Fruit fly (Drosophila melanogaster) whole organism, embryonic: ENCODE data around the gene Tmep.

Experiments used
- Atf-2 ChIP-seq: fragments of 200-800 bp; sonication (Bioruptor generic); optimal IDR thresholded peaks from 2 replicates; lab custom pipeline; 2016; ENCODE audit warnings: missing biosample characterization, missing genetic modification characterization
- B-H2 ChIP-seq: fragments of 200-800 bp; sonication (Bioruptor generic); optimal IDR thresholded peaks from 2 replicates; lab custom pipeline; 2018; ENCODE audit warnings: missing biosample characterization, mild to moderate bottlenecking, missing genetic modification characterization
- CG11723 ChIP-seq: fragments of 200-800 bp; sonication (Bioruptor generic); optimal IDR thresholded peaks from 2 replicates; lab custom pipeline; 2017; ENCODE audit warnings: missing biosample characterization, mild to moderate bottlenecking, missing genetic modification characterization
- CG12236 ChIP-seq: fragments of 200-800 bp; sonication (Bioruptor generic); optimal IDR thresholded peaks from 2 replicates; lab custom pipeline; 2016; ENCODE audit warnings: missing biosample characterization, missing genetic modification characterization
- CG13775 ChIP-seq: fragments of 200-800 bp; sonication (Bioruptor generic); optimal IDR thresholded peaks from 3 replicates; lab custom pipeline; 2017; ENCODE audit warnings: missing biosample characterization, mild to moderate bottlenecking, missing genetic modification characterization
- CG14050 ChIP-seq: fragments of 200-800 bp; sonication (Bioruptor generic); IDR thresholded peaks from 3 replicates; pipeline ENCODE4 v1.3.6; 2022; ENCODE audit warnings: missing biosample characterization, missing genetic modification characterization
- CG15011 ChIP-seq: fragments of 200-800 bp; sonication (Bioruptor generic); optimal IDR thresholded peaks from 3 replicates; lab custom pipeline; 2018; ENCODE audit warnings: missing biosample characterization, mild to moderate bottlenecking, missing genetic modification characterization
- CG17186 ChIP-seq: fragments of 200-800 bp; sonication (Bioruptor generic); optimal IDR thresholded peaks from 3 replicates; lab custom pipeline; 2017; ENCODE audit warnings: missing biosample characterization, missing genetic modification reagents, missing genetic modification characterization
- CG1792 ChIP-seq: fragments of 200-800 bp; sonication (Bioruptor generic); optimal IDR thresholded peaks from 2 replicates; lab custom pipeline; 2016; ENCODE audit warnings: missing biosample characterization, missing genetic modification characterization
- CG2712 ChIP-seq: fragments of 200-800 bp; optimal IDR thresholded peaks from 3 replicates; lab custom pipeline; 2019; ENCODE audit warnings: missing biosample characterization, mild to moderate bottlenecking, missing genetic modification characterization, moderate library complexity
- CG30431 ChIP-seq: fragments of 200-800 bp; sonication (Bioruptor generic); optimal IDR thresholded peaks from 2 replicates; lab custom pipeline; 2017; ENCODE audit warnings: missing biosample characterization, missing genetic modification characterization
- CG34224 ChIP-seq: fragments of 200-800 bp; sonication (Bioruptor generic); IDR thresholded peaks from 3 replicates; pipeline ENCODE4 v1.3.6; 2022; ENCODE audit warnings: missing biosample characterization, missing genetic modification characterization; ENCODE audit not compliant: partially characterized antibody
- CG4404 ChIP-seq: fragments of 200-800 bp; sonication (Bioruptor generic); IDR thresholded peaks from 2 replicates; pipeline ENCODE4 v1.3.6; 2022; ENCODE audit warnings: missing biosample characterization, missing genetic modification characterization
- CG5245 ChIP-seq: fragments of 200-800 bp; sonication (Bioruptor generic); optimal IDR thresholded peaks from 3 replicates; lab custom pipeline; 2016; ENCODE audit warnings: missing biosample characterization, missing genetic modification characterization
- CG6791 ChIP-seq: fragments of 200-800 bp; sonication (Bioruptor generic); IDR thresholded peaks from 3 replicates; pipeline ENCODE4 v1.3.6; 2022; ENCODE audit warnings: missing biosample characterization, missing genetic modification characterization; ENCODE audit not compliant: partially characterized antibody
- CG7271 ChIP-seq: fragments of 200-800 bp; sonication (Bioruptor generic); optimal IDR thresholded peaks from 2 replicates; lab custom pipeline; 2018; ENCODE audit warnings: missing biosample characterization, mild to moderate bottlenecking, missing genetic modification characterization, moderate library complexity
- CTCF ChIP-seq: fragments of 200-800 bp; sonication (Bioruptor generic); optimal IDR thresholded peaks from 2 replicates; lab custom pipeline; 2017; ENCODE audit warnings: missing biosample characterization, mild to moderate bottlenecking, missing genetic modification characterization, moderate library complexity
- D19A ChIP-seq: fragments of 200-800 bp; optimal IDR thresholded peaks from 3 replicates; lab custom pipeline; 2019; ENCODE audit warnings: missing biosample characterization, mild to moderate bottlenecking, missing genetic modification characterization, moderate library complexity
- D19B ChIP-seq: fragments of 200-800 bp; sonication (Bioruptor generic); optimal IDR thresholded peaks from 2 replicates; lab custom pipeline; 2017; ENCODE audit warnings: missing biosample characterization, mild to moderate bottlenecking, missing genetic modification characterization
- HLH4C ChIP-seq: fragments of 200-800 bp; sonication (Bioruptor generic); IDR thresholded peaks from 3 replicates; pipeline ENCODE4 v1.3.6; 2022; ENCODE audit warnings: missing biosample characterization, missing genetic modification characterization; ENCODE audit not compliant: partially characterized antibody
- HmgD ChIP-seq: fragments of 200-800 bp; sonication (Bioruptor generic); optimal IDR thresholded peaks from 3 replicates; lab custom pipeline; 2016; ENCODE audit warnings: missing biosample characterization, missing genetic modification characterization
- HmgZ ChIP-seq: fragments of 200-800 bp; sonication (Bioruptor generic); optimal IDR thresholded peaks from 2 replicates; lab custom pipeline; 2018; ENCODE audit warnings: missing biosample characterization, mild to moderate bottlenecking, missing genetic modification characterization
- Max ChIP-seq: fragments of 200-800 bp; sonication (Bioruptor generic); optimal IDR thresholded peaks from 2 replicates; lab custom pipeline; 2016; ENCODE audit warnings: missing biosample characterization, mild to moderate bottlenecking, missing genetic modification characterization
- Meics ChIP-seq: fragments of 200-800 bp; sonication (Bioruptor generic); optimal IDR thresholded peaks from 2 replicates; lab custom pipeline; 2017; ENCODE audit warnings: missing biosample characterization, mild to moderate bottlenecking, missing genetic modification characterization
- NfI ChIP-seq: fragments of 200-800 bp; sonication (Bioruptor generic); optimal IDR thresholded peaks from 3 replicates; lab custom pipeline; 2018; ENCODE audit warnings: missing biosample characterization, mild to moderate bottlenecking, missing genetic modification characterization, moderate library complexity
- Optix ChIP-seq: fragments of 200-800 bp; sonication (Bioruptor generic); IDR thresholded peaks from 3 replicates; pipeline ENCODE4 v1.3.6; 2022; ENCODE audit warnings: missing biosample characterization, missing genetic modification characterization
- Rfx ChIP-seq: fragments of 200-800 bp; sonication (Bioruptor generic); IDR thresholded peaks from 2 replicates; pipeline ENCODE4 v1.3.6; 2022; ENCODE audit warnings: missing biosample characterization, missing genetic modification characterization
- Spps ChIP-seq: fragments of 200-800 bp; sonication (Bioruptor generic); optimal IDR thresholded peaks from 2 replicates; lab custom pipeline; 2018; ENCODE audit warnings: missing biosample characterization, mild to moderate bottlenecking, missing genetic modification characterization
- Taf1 ChIP-seq: fragments of 200-800 bp; sonication (Bioruptor generic); IDR thresholded peaks from 2 replicates; pipeline ENCODE4 v1.3.6; 2022; ENCODE audit warnings: missing biosample characterization, missing genetic modification characterization
- bsh ChIP-seq, 2 experiments: fragments of 200-800 bp; sonication (Bioruptor generic); optimal IDR thresholded peaks; 2 replicates each; lab custom pipeline; 2017 to 2018; ENCODE audit warnings: mild to moderate bottlenecking in 2 of 2, missing biosample characterization in 2 of 2, missing genetic modification characterization in 2 of 2, moderate library complexity in 1 of 2
- caup ChIP-seq: fragments of 200-800 bp; sonication (Bioruptor generic); optimal IDR thresholded peaks from 3 replicates; lab custom pipeline; 2017; ENCODE audit warnings: missing biosample characterization, mild to moderate bottlenecking, missing genetic modification characterization, moderate library complexity; ENCODE audit not compliant: severe bottlenecking
- cwo ChIP-seq: fragments of 200-800 bp; sonication (Bioruptor generic); optimal IDR thresholded peaks from 3 replicates; lab custom pipeline; 2017; ENCODE audit warnings: missing biosample characterization, missing genetic modification characterization, mild to moderate bottlenecking, moderate library complexity, missing genetic modification reagents
- dan ChIP-seq: fragments of 200-800 bp; sonication (Bioruptor generic); IDR thresholded peaks from 2 replicates; pipeline ENCODE4 v1.3.6; 2022; ENCODE audit warnings: missing biosample characterization, missing genetic modification characterization
- dm ChIP-seq: fragments of 200-800 bp; sonication (Bioruptor generic); optimal IDR thresholded peaks from 3 replicates; lab custom pipeline; 2016; ENCODE audit warnings: missing biosample characterization, missing genetic modification characterization
- fu2 ChIP-seq: fragments of 200-800 bp; sonication (Bioruptor generic); optimal IDR thresholded peaks from 2 replicates; lab custom pipeline; 2016; ENCODE audit warnings: missing biosample characterization, missing genetic modification characterization
- grau ChIP-seq: fragments of 200-800 bp; optimal IDR thresholded peaks from 3 replicates; lab custom pipeline; 2019; ENCODE audit warnings: missing biosample characterization, mild to moderate bottlenecking, missing genetic modification characterization, moderate library complexity
- ken ChIP-seq: fragments of 200-800 bp; sonication (Bioruptor generic); IDR thresholded peaks from 3 replicates; pipeline ENCODE4 v1.3.6; 2022; ENCODE audit warnings: missing biosample characterization, missing genetic modification characterization
- odd ChIP-seq: fragments of 200-800 bp; sonication (Bioruptor generic); optimal IDR thresholded peaks from 2 replicates; lab custom pipeline; 2017; ENCODE audit warnings: missing biosample characterization, mild to moderate bottlenecking, missing genetic modification characterization
- org-1 ChIP-seq: fragments of 200-800 bp; sonication (Bioruptor generic); optimal IDR thresholded peaks from 2 replicates; lab custom pipeline; 2017; ENCODE audit warnings: missing biosample characterization, missing genetic modification characterization
- pan ChIP-seq, 4 experiments: fragments of >200 bp in 3 of 4; fragments of 200-800 bp in 1 of 4; sonication (Bioruptor generic) in 1 of 4; optimal IDR thresholded peaks in 3 of 4; IDR thresholded peaks in 1 of 4; 2 replicates each; pipeline versions ENCODE4 v1.3.6 to Lab custom; 2017 to 2022; ENCODE audit warnings: missing biosample characterization in 2 of 4, missing genetic modification characterization in 2 of 4, mixed read lengths in 1 of 4
- pita ChIP-seq: fragments of 200-800 bp; sonication (Bioruptor generic); optimal IDR thresholded peaks from 2 replicates; lab custom pipeline; 2017; ENCODE audit warnings: missing biosample characterization, mild to moderate bottlenecking, missing genetic modification characterization
- pros ChIP-seq: fragments of 200-800 bp; sonication (Bioruptor generic); optimal IDR thresholded peaks from 3 replicates; lab custom pipeline; 2019; ENCODE audit warnings: missing biosample characterization, mild to moderate bottlenecking, missing genetic modification characterization, moderate library complexity
- rib ChIP-seq: fragments of 200-800 bp; sonication (Bioruptor generic); IDR thresholded peaks from 2 replicates; pipeline ENCODE4 v1.3.6; 2022; ENCODE audit warnings: missing biosample characterization, missing genetic modification characterization
- seq ChIP-seq: fragments of 200-800 bp; sonication (Bioruptor generic); IDR thresholded peaks from 2 replicates; pipeline ENCODE4 v1.3.6; 2022; ENCODE audit warnings: missing biosample characterization, missing genetic modification characterization
- ssp ChIP-seq: fragments of 200-800 bp; sonication (Bioruptor generic); IDR thresholded peaks from 2 replicates; pipeline ENCODE4 v1.3.6; 2022; ENCODE audit warnings: missing biosample characterization, missing genetic modification characterization
- sug ChIP-seq: fragments of 200-800 bp; optimal IDR thresholded peaks from 2 replicates; lab custom pipeline; 2019; ENCODE audit warnings: missing biosample characterization, mild to moderate bottlenecking, missing genetic modification characterization, moderate library complexity
- tin ChIP-seq: fragments of 200-800 bp; sonication (Bioruptor generic); optimal IDR thresholded peaks from 3 replicates; lab custom pipeline; 2016; ENCODE audit warnings: missing biosample characterization, missing genetic modification characterization
- vfl ChIP-seq: fragments of 200-800 bp; sonication (Bioruptor generic); optimal IDR thresholded peaks from 2 replicates; lab custom pipeline; 2016; ENCODE audit warnings: missing biosample characterization, missing genetic modification characterization
- vvl ChIP-seq: fragments of 200-800 bp; sonication (Bioruptor generic); IDR thresholded peaks from 2 replicates; pipeline ENCODE4 v1.3.6; 2022; ENCODE audit warnings: missing biosample characterization, missing genetic modification characterization

The Tmep gene

dm6 chr3L:1586266-1587054 is 17.5 kb downstream of the Tmep start (continued):
- TF ChIP-seq Taf1 (GFP tag; lab: Robert Waterston, UW) (no peak), CG6791 (GFP tag; lab: Robert Waterston, UW) (peak; percentile 76), fu2 (GFP tag; lab: Kevin White, UChicago) (no peak), CG1792 (GFP tag; lab: Kevin White, UChicago) (no peak), B-H2 (peak; percentile 34), CG12236 (GFP tag; lab: Kevin White, UChicago) (no peak), Rfx (GFP tag; lab: Robert Waterston, UW) (peak; percentile 44; the same call in 1 of the 2 replicates), CG14050 (GFP tag; lab: Robert Waterston, UW) (no peak), org-1 (GFP tag; lab: Kevin White, UChicago) (no peak), D19B (GFP tag; lab: Kevin White, UChicago) (no peak), HmgD (GFP tag; lab: Kevin White, UChicago) (no peak), CG4404 (GFP tag; lab: Robert Waterston, UW) (no peak), dm (no peak), NfI (no peak), odd (GFP tag; lab: Kevin White, UChicago) (peak; percentile 29), ken (GFP tag; lab: Robert Waterston, UW) (0 out of 3 replicates have a peak, but pooled peaks have one; percentile 18), pros (GFP tag; lab: Kevin White, UChicago) (peak; percentile 6), grau (no peak), seq (GFP tag; lab: Robert Waterston, UW) (peak; percentile 30; the same call in 1 of the 2 replicates), rib (GFP tag; lab: Robert Waterston, UW) (peak; percentile 65), tin (no peak), CG7271 (tag; lab: Kevin White, UChicago) (no peak), cwo (GFP tag; lab: Kevin White, UChicago) (peak; percentile 27), ssp (GFP tag; lab: Robert Waterston, UW) (no peak), dan (GFP tag; lab: Robert Waterston, UW) (no peak), Optix (GFP tag; lab: Robert Waterston, UW) (no peak), vfl (GFP tag; lab: Kevin White, UChicago) (peak; percentile 28), CTCF (GFP tag; lab: Kevin White, UChicago) (peak; percentile 2), CG34224 (GFP tag; lab: Robert Waterston, UW) (peak; percentile 69), vvl (GFP tag; lab: Robert Waterston, UW) (peak; percentile 80), CG17186 (GFP tag; lab: Kevin White, UChicago) (no peak), CG15011 (no peak), Spps (tag; lab: Kevin White, UChicago) (peak; percentile 9), pita (GFP tag; lab: Kevin White, UChicago) (no peak), Meics (peak; percentile 36), pan (optimal IDR thresholded peaks at IDR 0.05; lab: Kevin White, UChicago) (no peak), pan (GFP tag; optimal IDR thresholded peaks at IDR 0.05 in 1 of 2, IDR thresholded peaks at IDR 0.05 in 1 of 2) (no peak), caup (GFP tag; lab: Kevin White, UChicago) (peak; percentile 17), HLH4C (GFP tag; lab: Robert Waterston, UW) (0 out of 3 replicates have a peak, but pooled peaks have one; percentile 45), Atf-2 (GFP tag; lab: Kevin White, UChicago) (no peak), sug (tag; lab: Kevin White, UChicago) (peak; percentile 14), CG11723 (GFP tag; lab: Kevin White, UChicago) (no peak), CG5245 (GFP tag; lab: Kevin White, UChicago) (peak; percentile 7), HmgZ (no peak), CG13775 (GFP tag; lab: Kevin White, UChicago) (no peak), CG30431 (GFP tag; lab: Kevin White, UChicago) (no peak), D19A (tag; lab: Kevin White, UChicago) (peak; percentile 18), CG2712 (tag; lab: Kevin White, UChicago) (peak; percentile 3), bsh (GFP tag; optimal IDR thresholded peaks at IDR 0.05; lab: Kevin White, UChicago) (peak in 1 of 2 experiments; percentile 67), Max (GFP tag; lab: Kevin White, UChicago) (no peak)
